Worm (Caenorhabditis elegans) whole organism, late embryonic: ENCODE measurements around the gene ins-5.

Experiments
- C38D4.7 ChIP-seq: fragments of 200-800 bp; sonication (Bioruptor generic); optimal IDR thresholded peaks from 2 replicates; lab custom pipeline; 2018; ENCODE audit warnings: mild to moderate bottlenecking, missing genetic modification characterization, moderate library complexity, missing compliant biosample characterization
- hlh-30 ChIP-seq: sonication (generic microtip); optimal IDR thresholded peaks from 2 replicates; lab custom pipeline; 2017; ENCODE audit warnings: antibody characterized with exemption, missing genetic modification characterization, missing compliant biosample characterization; ENCODE audit not compliant: insufficient read depth
- mec-3 ChIP-seq: sonication (generic microtip); optimal IDR thresholded peaks from 2 replicates; lab custom pipeline; 2016; ENCODE audit warnings: borderline replicate concordance, missing genetic modification characterization, missing compliant biosample characterization
- pag-3 ChIP-seq: sonication (generic microtip); optimal IDR thresholded peaks from 2 replicates; lab custom pipeline; 2016; ENCODE audit warnings: missing compliant biosample characterization, missing genetic modification characterization, borderline replicate concordance
- pros-1 ChIP-seq: fragments of 150-350 bp; optimal IDR thresholded peaks from 2 replicates; lab custom pipeline; 2014; ENCODE audit warnings: missing biosample characterization, missing genetic modification reagents, missing genetic modification characterization
- ref-2 ChIP-seq: sonication (generic microtip); optimal IDR thresholded peaks from 2 replicates; lab custom pipeline; 2016; ENCODE audit warnings: missing genetic modification characterization, missing compliant biosample characterization
- rnt-1 ChIP-seq: sonication (generic microtip); optimal IDR thresholded peaks from 2 replicates; lab custom pipeline; 2016; ENCODE audit warnings: missing genetic modification characterization, missing compliant biosample characterization
- sdc-2 ChIP-seq: sonication (generic microtip); optimal IDR thresholded peaks from 2 replicates; lab custom pipeline; 2016; ENCODE audit warnings: missing genotype, missing genetic modification characterization, missing compliant biosample characterization

- TF ChIP-seq pag-3 (tag; lab: Kevin White, UChicago) (no peak), rnt-1 (tag; lab: Kevin White, UChicago) (no peak), sdc-2 (tag; lab: Kevin White, UChicago) (no peak), ref-2 (tag; lab: Kevin White, UChicago) (no peak), hlh-30 (tag; lab: Kevin White, UChicago) (no peak), C38D4.7 (GFP tag; lab: Kevin White, UChicago) (no peak), pros-1 (tag; lab: Kevin White, UChicago) (no peak), mec-3 (no peak)
Measured at ce11 chrII:5959575-5960119, 37.7 kb upstream of the ins-5 start.
